Fruit fly (Drosophila melanogaster): ENCODE results near the gene CG7512.

DNA sequence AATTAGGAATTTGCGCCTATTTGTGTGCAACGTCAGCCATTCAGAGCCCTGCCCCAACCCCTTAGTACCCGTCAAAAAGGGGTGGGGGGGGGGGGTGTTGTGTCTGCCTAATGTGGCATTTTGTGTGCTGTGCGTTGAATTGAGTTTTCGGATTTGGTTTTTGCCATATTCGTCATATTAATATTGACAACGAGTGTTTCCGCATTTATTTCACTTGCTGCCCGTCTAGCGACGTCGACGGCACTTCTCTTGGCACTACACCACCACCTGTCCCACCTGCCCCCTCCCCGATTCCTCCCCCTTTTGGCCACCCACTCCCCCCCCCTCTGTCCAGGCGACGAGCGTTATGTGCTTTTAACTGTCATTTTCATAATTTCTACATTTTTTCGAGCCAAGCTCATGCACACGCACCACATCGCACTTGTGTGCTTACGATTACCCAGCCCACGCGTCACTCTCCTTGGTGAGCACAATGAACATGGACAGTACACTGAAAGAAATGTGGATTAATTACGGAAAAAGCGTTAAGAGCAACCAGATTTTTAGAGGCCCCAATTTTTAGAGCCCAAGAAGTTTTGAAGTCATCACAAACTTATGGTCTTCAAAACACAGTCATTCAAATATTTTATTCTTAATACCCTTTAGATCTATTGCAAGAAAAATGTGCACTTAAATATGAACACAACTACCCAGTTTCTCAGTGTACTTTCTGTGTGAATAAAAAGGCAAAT lies 2.0 kb downstream of the CG7512 start:
- no peak for TF ChIP-seq CG4496 (GFP tag; IDR thresholded peaks at IDR 0.05)
- TF ChIP-seq CG12605 (GFP tag; IDR thresholded peaks at IDR 0.05): no peak
- no peak for TF ChIP-seq CG34367 (tag; optimal IDR thresholded peaks at IDR 0.05)
- TF ChIP-seq rn (GFP tag; IDR thresholded peaks at IDR 0.05): no peak
- no peak for TF ChIP-seq CG14655 (GFP tag; optimal IDR thresholded peaks at IDR 0.05)
- TF ChIP-seq CG10348 (GFP tag; IDR thresholded peaks at IDR 0.05): no peak
- TF ChIP-seq CG8301 (tag; optimal IDR thresholded peaks at IDR 0.05): no peak
- no peak for TF ChIP-seq CG17806 (tag; optimal IDR thresholded peaks at IDR 0.05)
- no peak for TF ChIP-seq CG32121 (GFP tag; IDR thresholded peaks at IDR 0.05)
- TF ChIP-seq CG8159 (tag; optimal IDR thresholded peaks at IDR 0.05): no peak

All from whole organism, pupa.